Worm (Caenorhabditis elegans): ENCODE data around the gene ptr-13.

- TF ChIP-seq elt-3 (tag; optimal IDR thresholded peaks at IDR 0.05), result no peak
- no peak for TF ChIP-seq nhr-77 (tag; optimal IDR thresholded peaks at IDR 0.05)
- no peak for TF ChIP-seq ztf-11 (tag; optimal IDR thresholded peaks at IDR 0.05)
- no peak for TF ChIP-seq egl-27 (tag; optimal IDR thresholded peaks at IDR 0.05)
- no peak for TF ChIP-seq nhr-43 (tag; optimal IDR thresholded peaks at IDR 0.05; ENCODE audit: poor library complexity, severe bottlenecking)
- no peak for TF ChIP-seq skn-1 (tag; optimal IDR thresholded peaks at IDR 0.05)
Measured at ce11 chrII:11127364-11127763, 34.9 kb downstream of the ptr-13 start, which contains the start of gene F40F8.1.

Measured in whole organism, L3 larva.